Fruit fly (Drosophila melanogaster): ENCODE data around the gene Tsp2A.

DNA sequence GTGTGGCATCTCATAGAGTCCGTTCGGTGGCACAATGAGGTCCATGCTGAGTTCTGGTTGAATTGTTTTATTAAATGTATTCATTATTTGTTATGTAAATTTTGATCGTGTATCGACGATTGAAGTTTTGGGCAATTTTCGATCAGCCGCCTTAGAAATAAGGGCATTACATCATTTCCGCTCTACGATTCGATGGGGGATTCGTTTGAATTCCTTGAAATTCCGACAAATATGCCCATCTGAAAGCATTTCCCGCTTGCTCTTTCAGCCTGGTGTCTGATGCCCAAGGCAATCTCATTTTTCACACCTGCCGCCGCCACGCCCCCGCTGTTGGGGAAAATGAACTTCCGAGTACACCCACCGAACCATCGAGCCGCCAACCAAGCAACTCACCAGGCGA is 48.1 kb upstream of the Tsp2A start, which contains the start of gene CG32811:
- no peak for TF ChIP-seq Pif1B (GFP tag; optimal IDR thresholded peaks at IDR 0.05)
- TF ChIP-seq D1 (tag; optimal IDR thresholded peaks at IDR 0.05) = no peak
- TF ChIP-seq EcR (GFP tag; optimal IDR thresholded peaks at IDR 0.05) = no peak
- no peak for TF ChIP-seq CG13204 (GFP tag; optimal IDR thresholded peaks at IDR 0.05)
- TF ChIP-seq Pif1A (GFP tag; optimal IDR thresholded peaks at IDR 0.05) = no peak
- no peak for TF ChIP-seq CG15710 (tag; optimal IDR thresholded peaks at IDR 0.05)
- no peak for TF ChIP-seq gl (tag; optimal IDR thresholded peaks at IDR 0.05)
